Fruit fly (Drosophila melanogaster): ENCODE data around the gene CG32985.

dm6 chr2L:8952194-8953037 lies 9.9 kb upstream of the CG32985 start:
- TF ChIP-seq bab1 (GFP tag; optimal IDR thresholded peaks at IDR 0.05) (no peak), CG14711 (tag; optimal IDR thresholded peaks at IDR 0.05) (no peak), CG11617 (GFP tag; optimal IDR thresholded peaks at IDR 0.05) (peak; percentile 11), CG7045 (GFP tag; optimal IDR thresholded peaks at IDR 0.05) (no peak), cic (GFP tag; optimal IDR thresholded peaks at IDR 0.05) (peak; percentile 67), kay (GFP tag; ENCODE audit: borderline replicate concordance) (peak; percentile 96), CG7101 (tag; optimal IDR thresholded peaks at IDR 0.05) (peak; percentile 56), CG1620 (GFP tag; optimal IDR thresholded peaks at IDR 0.05) (no peak), toe (GFP tag; optimal IDR thresholded peaks at IDR 0.05) (no peak), Clk (GFP tag; optimal IDR thresholded peaks at IDR 0.05) (no peak)

Data from whole organism, adult.